Fruit fly (Drosophila melanogaster) whole organism: ENCODE data around the gene CG12279.

Source experiments
- CG8478 ChIP-seq: fragments of >200 bp; optimal IDR thresholded peaks from 2 replicates; lab custom pipeline; 2018; ENCODE audit warnings: inconsistent platforms
- Dll ChIP-seq: fragments of >200 bp; optimal IDR thresholded peaks from 2 replicates; lab custom pipeline; 2017
- EcR ChIP-seq, 2 experiments: fragments of >200 bp; optimal IDR thresholded peaks; 2 replicates each; lab custom pipeline; 2017; ENCODE audit warnings: missing biosample characterization in 2 of 2, missing genetic modification characterization in 2 of 2, missing genetic modification reagents in 2 of 2
- pan ChIP-seq: fragments of >200 bp; optimal IDR thresholded peaks from 2 replicates; lab custom pipeline; 2017
- psq ChIP-seq: fragments of >200 bp; optimal IDR thresholded peaks from 2 replicates; lab custom pipeline; 2017
- usp ChIP-seq: fragments of >200 bp; optimal IDR thresholded peaks from 2 replicates; lab custom pipeline; 2017; ENCODE audit warnings: missing biosample characterization, missing genetic modification characterization, mixed read lengths

CG12279 gene

dm6 chr3R:12688672-12689417, 16.0 kb upstream of the CG12279 start, which contains the start of gene kar:
TSS of gene kar (minus strand) at chr3R:12689367.
- TF ChIP-seq psq: no peak
- TF ChIP-seq EcR (GFP tag; optimal IDR thresholded peaks at IDR 0.05; lab: Kevin White, UChicago): no peak
- no peak for TF ChIP-seq Dll
- TF ChIP-seq CG8478 (lab: Kevin White, UChicago): no peak
- TF ChIP-seq usp: no peak
- no peak for TF ChIP-seq pan (lab: Kevin White, UChicago)

- TF ChIP-seq psq: no peak
- TF ChIP-seq CG8478 (lab: Kevin White, UChicago): no peak
- no peak for TF ChIP-seq pan (lab: Kevin White, UChicago)
Measured at dm6 chr3R:12691422-12692101, 13.3 kb upstream of the CG12279 start, which contains the start of gene Arp1. TSS of gene Arp1 (plus strand) at chr3R:12691743.

- TF ChIP-seq Dll (no peak), usp (no peak), pan (lab: Kevin White, UChicago) (no peak), psq (no peak), CG8478 (lab: Kevin White, UChicago) (no peak), EcR (GFP tag; optimal IDR thresholded peaks at IDR 0.05; lab: Kevin White, UChicago) (no peak)
Measured at dm6 chr3R:12692497-12692896, 12.4 kb upstream of the CG12279 start, which contains the start of gene CG31347. TSS of gene CG31347 (minus strand) at chr3R:12692597.

dm6 chr3R:12694742-12695141, 10.2 kb upstream of the CG12279 start, which contains the start of the genes CG14391 and NijC:
TSS of gene CG14391 (minus strand) at chr3R:12694842.
TSS of gene NijC (plus strand) at chr3R:12695129.
- TF ChIP-seq EcR (GFP tag; optimal IDR thresholded peaks at IDR 0.05; lab: Kevin White, UChicago): no peak
- no peak for TF ChIP-seq usp
- TF ChIP-seq pan (lab: Kevin White, UChicago): no peak
- no peak for TF ChIP-seq CG8478 (lab: Kevin White, UChicago)
- TF ChIP-seq psq: no peak
- no peak for TF ChIP-seq Dll

- TF ChIP-seq Dll (no peak), pan (lab: Kevin White, UChicago) (no peak), CG8478 (lab: Kevin White, UChicago) (no peak), usp (no peak), psq (no peak), EcR (GFP tag; optimal IDR thresholded peaks at IDR 0.05; lab: Kevin White, UChicago) (no peak)
Measured at dm6 chr3R:12697022-12697421, 7.9 kb upstream of the CG12279 start, which contains the start of gene Past1. TSS of gene Past1 (plus strand) at chr3R:12697322.

dm6 chr3R:12697571-12698039, 7.3 kb upstream of the CG12279 start:
- TF ChIP-seq EcR (GFP tag; optimal IDR thresholded peaks at IDR 0.05; lab: Kevin White, UChicago) (no peak), usp (no peak), psq (no peak), pan (lab: Kevin White, UChicago) (no peak), CG8478 (lab: Kevin White, UChicago) (no peak), Dll (no peak)

- TF ChIP-seq pan (lab: Kevin White, UChicago) (no peak), usp (no peak), CG8478 (lab: Kevin White, UChicago) (no peak), EcR (GFP tag; optimal IDR thresholded peaks at IDR 0.05; lab: Kevin White, UChicago) (no peak), psq (no peak), Dll (no peak)
Measured at dm6 chr3R:12698363-12698762, 6.5 kb upstream of the CG12279 start.

- no peak for TF ChIP-seq psq
- no peak for TF ChIP-seq pan (lab: Kevin White, UChicago)
- TF ChIP-seq Dll: no peak
- no peak for TF ChIP-seq usp
- no peak for TF ChIP-seq CG8478 (lab: Kevin White, UChicago)
- no peak for TF ChIP-seq EcR (GFP tag; optimal IDR thresholded peaks at IDR 0.05; lab: Kevin White, UChicago)
Measured at dm6 chr3R:12699620-12700378, 5.1 kb upstream of the CG12279 start.

dm6 chr3R:12700454-12700853, 4.4 kb upstream of the CG12279 start:
- TF ChIP-seq usp (no peak), Dll (no peak), psq (no peak), EcR (GFP tag; optimal IDR thresholded peaks at IDR 0.05; lab: Kevin White, UChicago) (no peak), CG8478 (lab: Kevin White, UChicago) (no peak), pan (lab: Kevin White, UChicago) (no peak)

- no peak for TF ChIP-seq Dll
- no peak for TF ChIP-seq usp
- TF ChIP-seq psq: no peak
- no peak for TF ChIP-seq CG8478 (lab: Kevin White, UChicago)
- no peak for TF ChIP-seq pan (lab: Kevin White, UChicago)
- TF ChIP-seq EcR (GFP tag; optimal IDR thresholded peaks at IDR 0.05; lab: Kevin White, UChicago): no peak
Measured at dm6 chr3R:12701257-12701656, 3.6 kb upstream of the CG12279 start.

dm6 chr3R:12701994-12702494, 2.9 kb upstream of the CG12279 start:
- TF ChIP-seq psq (no peak), CG8478 (lab: Kevin White, UChicago) (no peak), usp (no peak), Dll (no peak), EcR (GFP tag; optimal IDR thresholded peaks at IDR 0.05; lab: Kevin White, UChicago) (no peak), pan (lab: Kevin White, UChicago) (no peak)
